Fruit fly (Drosophila melanogaster): Measurements from ENCODE around the gene Lip2.

- no peak for TF ChIP-seq CG8478 (optimal IDR thresholded peaks at IDR 0.05)
- no peak for TF ChIP-seq pan (optimal IDR thresholded peaks at IDR 0.05)
- no peak for TF ChIP-seq psq (optimal IDR thresholded peaks at IDR 0.05)
- no peak for TF ChIP-seq EcR (GFP tag; optimal IDR thresholded peaks at IDR 0.05)
Observed at dm6 chr2L:10693018-10693417, 16.2 kb downstream of the Lip2 start.

Measured in whole organism.